Worm (Caenorhabditis elegans): ENCODE data around the gene W02D7.11.

ce11 chrV:8278830-8279229, 25.5 kb downstream of the W02D7.11 start, which contains the start of gene str-136:
- TF ChIP-seq elt-2 (tag; optimal IDR thresholded peaks at IDR 0.05) (no peak), ceh-31 (tag; optimal IDR thresholded peaks at IDR 0.05) (no peak), nfya-1 (tag; optimal IDR thresholded peaks at IDR 0.05) (no peak), odd-2 (tag; optimal IDR thresholded peaks at IDR 0.05) (no peak), pqm-1 (tag; optimal IDR thresholded peaks at IDR 0.05) (no peak), nhr-11 (tag; optimal IDR thresholded peaks at IDR 0.05) (no peak), ceh-22 (tag; optimal IDR thresholded peaks at IDR 0.05) (no peak), eyg-1 (tag; optimal IDR thresholded peaks at IDR 0.05) (no peak), ets-4 (tag; optimal IDR thresholded peaks at IDR 0.05) (no peak), tbx-2 (tag; optimal IDR thresholded peaks at IDR 0.05) (no peak), nhr-232 (tag; optimal IDR thresholded peaks at IDR 0.05) (no peak)
